Worm (Caenorhabditis elegans) whole organism, L4 larva: Measurements from ENCODE around the gene csa-1.

Experiments used
- F10B5.3 ChIP-seq: sonication (generic microtip); optimal IDR thresholded peaks from 2 replicates; lab custom pipeline; 2016; ENCODE audit warnings: mild to moderate bottlenecking, missing genetic modification characterization, missing compliant biosample characterization
- F37D6.2 ChIP-seq: sonication (generic microtip); optimal IDR thresholded peaks from 2 replicates; lab custom pipeline; 2016; ENCODE audit warnings: mild to moderate bottlenecking, missing genetic modification characterization, missing compliant biosample characterization
- T20F7.1 ChIP-seq: fragments of 200-800 bp; sonication (Bioruptor generic); optimal IDR thresholded peaks from 2 replicates; lab custom pipeline; 2018; ENCODE audit warnings: mild to moderate bottlenecking, missing genetic modification characterization, missing compliant biosample characterization
- ZK546.5 ChIP-seq, 2 experiments: sonication (generic microtip); optimal IDR thresholded peaks; 2 replicates each; lab custom pipeline; 2017; ENCODE audit warnings: missing biosample characterization in 2 of 2, missing genetic modification characterization in 2 of 2
- arid-1 ChIP-seq: fragments of 200-800 bp; sonication (Bioruptor generic); conservative IDR thresholded peaks from 2 replicates; pipeline ENCODE4 v1.3.6; 2022; ENCODE audit warnings: missing genetic modification reagents, missing genetic modification characterization, missing compliant biosample characterization
- ceh-28 ChIP-seq: fragments of 150-350 bp; optimal IDR thresholded peaks from 2 replicates; lab custom pipeline; 2014; ENCODE audit warnings: missing biosample characterization, missing genetic modification reagents, missing genetic modification characterization
- ceh-44 ChIP-seq: fragments of 200-800 bp; sonication (Bioruptor generic); IDR thresholded peaks from 2 replicates; pipeline ENCODE4 v1.3.6; 2022; ENCODE audit warnings: missing genetic modification reagents, missing genetic modification characterization, missing compliant biosample characterization
- daf-12 ChIP-seq: fragments of 150-350 bp; optimal IDR thresholded peaks from 2 replicates; lab custom pipeline; 2014; ENCODE audit warnings: missing biosample characterization, missing genetic modification reagents, missing genetic modification characterization
- daf-16 ChIP-seq, 3 experiments: sonication (generic microtip); optimal IDR thresholded peaks; 2 replicates each; lab custom pipeline; 2016 to 2017; ENCODE audit warnings: missing genetic modification characterization in 3 of 3, missing genetic modification reagents in 3 of 3, mild to moderate bottlenecking in 2 of 3, missing compliant biosample characterization in 2 of 3, missing biosample characterization in 1 of 3, moderate library complexity in 1 of 3
- daf-8 ChIP-seq: fragments of 200-800 bp; sonication (Bioruptor generic); IDR thresholded peaks from 2 replicates; pipeline ENCODE4 v1.3.6; 2022; ENCODE audit warnings: missing genetic modification characterization, missing compliant biosample characterization
- dmd-6 ChIP-seq: fragments of 200-800 bp; sonication (Bioruptor generic); IDR thresholded peaks from 2 replicates; pipeline ENCODE4 v1.3.6; 2022; ENCODE audit warnings: missing genetic modification reagents, missing genetic modification characterization, missing compliant biosample characterization
- dmd-9 ChIP-seq: fragments of 200-800 bp; sonication (Bioruptor generic); IDR thresholded peaks from 2 replicates; pipeline ENCODE4 v1.3.6; 2022; ENCODE audit warnings: missing genetic modification reagents, missing genetic modification characterization, missing compliant biosample characterization
- dpl-1 ChIP-seq: fragments of 150-350 bp; optimal IDR thresholded peaks from 2 replicates; lab custom pipeline; 2014; ENCODE audit warnings: missing biosample characterization, missing genetic modification reagents, missing genetic modification characterization
- dve-1 ChIP-seq: sonication (generic microtip); optimal IDR thresholded peaks from 2 replicates; lab custom pipeline; 2017; ENCODE audit warnings: antibody characterized with exemption, mild to moderate bottlenecking, missing genetic modification characterization, missing compliant biosample characterization; ENCODE audit not compliant: insufficient read depth
- gei-8 ChIP-seq: fragments of 200-800 bp; sonication (Bioruptor generic); optimal IDR thresholded peaks from 2 replicates; lab custom pipeline; 2018; ENCODE audit warnings: mild to moderate bottlenecking, missing genetic modification characterization, missing compliant biosample characterization
- hif-1 ChIP-seq, 2 experiments: sonication (generic microtip); optimal IDR thresholded peaks; 2 replicates each; lab custom pipeline; 2016 to 2017; ENCODE audit warnings: missing compliant biosample characterization in 2 of 2, missing genetic modification characterization in 2 of 2, missing genetic modification reagents in 2 of 2, missing genotype in 2 of 2, mild to moderate bottlenecking in 1 of 2
- jun-1 ChIP-seq: fragments of 150-350 bp; optimal IDR thresholded peaks from 2 replicates; lab custom pipeline; 2014; ENCODE audit warnings: missing biosample characterization, missing genetic modification reagents, missing genetic modification characterization
- mdl-1 ChIP-seq, 2 experiments: fragments of 150-350 bp in 1 of 2; sonication (generic microtip) in 1 of 2; optimal IDR thresholded peaks; 2 replicates each; lab custom pipeline; 2014 to 2017; ENCODE audit warnings: missing biosample characterization in 2 of 2, missing genetic modification characterization in 2 of 2
- mdt-29 ChIP-seq: fragments of 200-800 bp; sonication (Bioruptor generic); IDR thresholded peaks from 2 replicates; pipeline ENCODE4 v1.3.6; 2022; ENCODE audit warnings: missing genetic modification reagents, missing genetic modification characterization, missing compliant biosample characterization
- mep-1 ChIP-seq: fragments of 150-350 bp; sonication (generic microtip); optimal IDR thresholded peaks from 3 replicates; lab custom pipeline; 2014; ENCODE audit warnings: missing biosample characterization, missing genetic modification characterization
- mxl-3 ChIP-seq: fragments of 200-800 bp; sonication (Bioruptor generic); optimal IDR thresholded peaks from 2 replicates; lab custom pipeline; 2018; ENCODE audit warnings: mild to moderate bottlenecking, missing genetic modification characterization, missing compliant biosample characterization
- nhr-111 ChIP-seq: fragments of 200-800 bp; sonication (Bioruptor generic); optimal IDR thresholded peaks from 2 replicates; lab custom pipeline; 2018; ENCODE audit warnings: mild to moderate bottlenecking, missing genetic modification characterization, missing compliant biosample characterization
- nhr-28 ChIP-seq: fragments of 150-350 bp; optimal IDR thresholded peaks from 2 replicates; lab custom pipeline; 2014; ENCODE audit warnings: missing biosample characterization, missing genetic modification characterization
- nhr-41 ChIP-seq: fragments of 200-800 bp; sonication (Bioruptor generic); IDR thresholded peaks from 2 replicates; pipeline ENCODE4 v1.3.6; 2022; ENCODE audit warnings: missing genetic modification reagents, missing genetic modification characterization, missing compliant biosample characterization
- nhr-6 ChIP-seq: fragments of 150-350 bp; optimal IDR thresholded peaks from 2 replicates; lab custom pipeline; 2014; ENCODE audit warnings: missing biosample characterization, missing genetic modification characterization
- pqm-1 ChIP-seq: sonication (generic microtip); optimal IDR thresholded peaks from 2 replicates; lab custom pipeline; 2017; ENCODE audit warnings: missing biosample characterization, missing genetic modification characterization
- rbr-2 ChIP-seq: sonication (generic microtip); optimal IDR thresholded peaks from 2 replicates; lab custom pipeline; 2016; ENCODE audit warnings: missing genotype, missing genetic modification characterization, missing compliant biosample characterization
- saeg-2 ChIP-seq: fragments of 200-800 bp; sonication (Bioruptor generic); IDR thresholded peaks from 2 replicates; pipeline ENCODE4 v1.3.6; 2022; ENCODE audit warnings: missing genetic modification reagents, missing genetic modification characterization, missing compliant biosample characterization
- skn-1 ChIP-seq: fragments of 150-350 bp; optimal IDR thresholded peaks from 2 replicates; lab custom pipeline; 2014; ENCODE audit warnings: missing biosample characterization, missing genetic modification characterization
- snpc-1.2 ChIP-seq: fragments of 200-800 bp; sonication (Bioruptor generic); IDR thresholded peaks from 2 replicates; pipeline ENCODE4 v1.3.6; 2022; ENCODE audit warnings: missing genetic modification reagents, missing genetic modification characterization, missing compliant biosample characterization
- spr-3 ChIP-seq: fragments of 200-800 bp; sonication (Bioruptor generic); optimal IDR thresholded peaks from 2 replicates; lab custom pipeline; 2018; ENCODE audit warnings: mild to moderate bottlenecking, missing genetic modification characterization, missing compliant biosample characterization
- tra-1 ChIP-seq: fragments of 200-800 bp; sonication (Bioruptor generic); IDR thresholded peaks from 2 replicates; pipeline ENCODE4 v1.3.6; 2022; ENCODE audit warnings: missing genetic modification reagents, missing genetic modification characterization, missing compliant biosample characterization
- unc-130 ChIP-seq: sonication (generic microtip); optimal IDR thresholded peaks from 2 replicates; lab custom pipeline; 2016; ENCODE audit warnings: missing genetic modification reagents, missing genetic modification characterization, missing compliant biosample characterization
- vab-7 ChIP-seq: fragments of 200-800 bp; sonication (Bioruptor generic); IDR thresholded peaks from 2 replicates; pipeline ENCODE4 v1.3.6; 2022; ENCODE audit warnings: missing genetic modification reagents, missing genetic modification characterization, missing compliant biosample characterization
- zip-11 ChIP-seq: fragments of 200-800 bp; sonication (Bioruptor generic); IDR thresholded peaks from 2 replicates; pipeline ENCODE4 v1.3.6; 2022; ENCODE audit warnings: missing genetic modification characterization, missing compliant biosample characterization
- ztf-7 ChIP-seq: fragments of 150-350 bp; optimal IDR thresholded peaks from 2 replicates; lab custom pipeline; 2014; ENCODE audit warnings: missing biosample characterization, missing genetic modification characterization

csa-1 gene

ce11 chrII:9343955-9344354, 24.4 kb upstream of the csa-1 start (continued):
- no peak for TF ChIP-seq jun-1 (tag; lab: Kevin White, UChicago)
- TF ChIP-seq mdl-1 (tag; optimal IDR thresholded peaks at IDR 0.05; lab: Kevin White, UChicago): peak in 1 of 2 experiments; percentile 79
- TF ChIP-seq spr-3 (GFP tag; lab: Kevin White, UChicago): no peak
- no peak for TF ChIP-seq zip-11 (GFP tag; lab: Robert Waterston, UW)
- TF ChIP-seq F10B5.3 (tag; lab: Kevin White, UChicago): no peak
- peak; percentile 82 for TF ChIP-seq nhr-28

- TF ChIP-seq mxl-3: no peak
- no peak for TF ChIP-seq rbr-2
- no peak for TF ChIP-seq daf-16 (GFP tag; optimal IDR thresholded peaks at IDR 0.05; lab: Kevin White, UChicago)
- no peak for TF ChIP-seq daf-16 (tag; optimal IDR thresholded peaks at IDR 0.05; lab: Kevin White, UChicago)
- no peak for TF ChIP-seq unc-130 (GFP tag; lab: Kevin White, UChicago)
- no peak for TF ChIP-seq daf-12 (tag; lab: Kevin White, UChicago)
- no peak for TF ChIP-seq mep-1 (tag; lab: Kevin White, UChicago)
- TF ChIP-seq dmd-6: no peak
- TF ChIP-seq arid-1: no peak
- TF ChIP-seq nhr-6: no peak
- no peak for TF ChIP-seq snpc-1.2 (GFP tag; lab: Robert Waterston, UW)
- no peak for TF ChIP-seq F37D6.2
- TF ChIP-seq nhr-111 (GFP tag; lab: Kevin White, UChicago): no peak
Observed at ce11 chrII:9338859-9339258, 19.3 kb upstream of the csa-1 start, which contains the start of gene ttll-12. ttll-12 (plus strand) TSS chrII:9338997.

- TF ChIP-seq mdt-29 (peak; percentile 59; the same call in 1 of the 2 replicates), hif-1 (tag; optimal IDR thresholded peaks at IDR 0.05; lab: Kevin White, UChicago) (no peak), mxl-3 (peak; percentile 12), skn-1 (tag; lab: Kevin White, UChicago) (no peak)
- TF ChIP-seq, all 104 proteins: peak for 2
Observed at ce11 chrII:9336651-9337050, 17.1 kb upstream of the csa-1 start.

ce11 chrII:9333714-9334113, 14.2 kb upstream of the csa-1 start, which contains the start of gene scp-1:
scp-1 (plus strand) TSS chrII:9334014.
- TF ChIP-seq ceh-28 (tag; lab: Kevin White, UChicago): peak; percentile 4
- no peak for TF ChIP-seq dmd-9 (GFP tag; lab: Robert Waterston, UW)
- no peak for TF ChIP-seq ceh-44 (GFP tag; lab: Robert Waterston, UW)
- no peak for TF ChIP-seq tra-1 (GFP tag; lab: Robert Waterston, UW)

- TF ChIP-seq T20F7.1 (GFP tag; lab: Kevin White, UChicago): no peak
- TF ChIP-seq hif-1 (tag; optimal IDR thresholded peaks at IDR 0.05; lab: Kevin White, UChicago): no peak
- no peak for TF ChIP-seq dmd-9 (GFP tag; lab: Robert Waterston, UW)
- no peak for TF ChIP-seq vab-7 (GFP tag; lab: Robert Waterston, UW)
- no peak for TF ChIP-seq dpl-1
- no peak for TF ChIP-seq nhr-41 (GFP tag; lab: Robert Waterston, UW)
- no peak for TF ChIP-seq tra-1 (GFP tag; lab: Robert Waterston, UW)
- no peak for TF ChIP-seq dve-1 (tag; lab: Kevin White, UChicago)
- no peak for TF ChIP-seq daf-8 (GFP tag; lab: Robert Waterston, UW)
- no peak for TF ChIP-seq pqm-1
- TF ChIP-seq ztf-7: no peak
- TF ChIP-seq spr-3 (GFP tag; lab: Kevin White, UChicago): no peak
- no peak for TF ChIP-seq saeg-2
- TF ChIP-seq gei-8: no peak
- no peak for TF ChIP-seq ZK546.5 (tag; optimal IDR thresholded peaks at IDR 0.05; lab: Kevin White, UChicago)
- TF ChIP-seq, all 104 proteins: peak for 0
Observed at ce11 chrII:9333034-9333433, 13.5 kb upstream of the csa-1 start.
